Worm (Caenorhabditis elegans): ENCODE data around the gene nhr-175.

Gene nhr-175

DNA sequence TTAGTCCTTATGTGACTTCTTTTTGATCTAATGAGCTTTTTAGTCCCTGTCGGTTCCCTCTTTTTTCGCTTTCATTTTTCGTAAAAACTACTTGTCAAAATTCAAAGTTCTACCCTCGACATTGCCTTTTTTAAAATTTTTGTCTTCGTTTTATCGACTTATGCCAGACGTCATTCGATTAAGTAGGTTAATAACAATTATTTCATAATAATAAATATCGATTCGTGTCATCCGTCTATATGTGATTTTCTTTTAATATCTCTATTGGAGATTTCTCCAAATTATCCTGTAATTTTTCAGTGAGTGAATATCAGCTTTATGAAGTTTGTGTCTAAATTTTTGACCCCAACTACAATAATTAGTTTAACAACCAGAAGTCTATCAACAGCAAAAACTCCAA lies 43.7 kb upstream of the nhr-175 start, which contains the start of gene hpo-31:
hpo-31 (plus strand) TSS at position 301 of the 400 bp plus-strand sequence.
- TF ChIP-seq ztf-4 (tag; optimal IDR thresholded peaks at IDR 0.05) (no peak), unc-62 (GFP tag; optimal IDR thresholded peaks at IDR 0.05) (no peak), alr-1 (tag; optimal IDR thresholded peaks at IDR 0.05) (no peak), sma-3 (GFP tag; optimal IDR thresholded peaks at IDR 0.05) (no peak), elt-3 (tag; optimal IDR thresholded peaks at IDR 0.05) (no peak), sma-9 (GFP tag; optimal IDR thresholded peaks at IDR 0.05) (no peak), sma-9 (tag; optimal IDR thresholded peaks at IDR 0.05) (no peak), skn-1 (tag; optimal IDR thresholded peaks at IDR 0.05) (no peak), ama-1 (optimal IDR thresholded peaks at IDR 0.05) (no peak), ceh-16 (tag; optimal IDR thresholded peaks at IDR 0.05) (no peak), blmp-1 (tag; optimal IDR thresholded peaks at IDR 0.05; ENCODE audit: insufficient read depth) (no peak), peb-1 (tag; optimal IDR thresholded peaks at IDR 0.05) (no peak), nhr-25 (tag; optimal IDR thresholded peaks at IDR 0.05) (no peak), C34F6.9 (tag; optimal IDR thresholded peaks at IDR 0.05) (no peak), lsy-2 (tag; optimal IDR thresholded peaks at IDR 0.05) (no peak), fos-1 (tag; optimal IDR thresholded peaks at IDR 0.05) (no peak), ceh-82 (tag; optimal IDR thresholded peaks at IDR 0.05) (no peak), nhr-23 (tag; optimal IDR thresholded peaks at IDR 0.05) (no peak), ztf-1 (GFP tag; conservative IDR thresholded peaks at IDR 0.05) (no peak), aly-2 (tag; optimal IDR thresholded peaks at IDR 0.05) (no peak), nhr-6 (tag; optimal IDR thresholded peaks at IDR 0.05) (no peak)

- TF ChIP-seq mab-5 (tag; optimal IDR thresholded peaks at IDR 0.05) (no peak), nhr-237 (tag; optimal IDR thresholded peaks at IDR 0.05) (no peak), nhr-11 (tag; optimal IDR thresholded peaks at IDR 0.05) (no peak), mdl-1 (tag; optimal IDR thresholded peaks at IDR 0.05) (no peak), nhr-129 (tag; optimal IDR thresholded peaks at IDR 0.05) (no peak), ceh-16 (tag; optimal IDR thresholded peaks at IDR 0.05) (no peak), dmd-4 (tag; optimal IDR thresholded peaks at IDR 0.05) (no peak), unc-62 (GFP tag; optimal IDR thresholded peaks at IDR 0.05) (no peak), fos-1 (tag; optimal IDR thresholded peaks at IDR 0.05) (no peak), zag-1 (tag; optimal IDR thresholded peaks at IDR 0.05) (no peak), sma-9 (GFP tag; optimal IDR thresholded peaks at IDR 0.05) (no peak), sma-9 (tag; optimal IDR thresholded peaks at IDR 0.05) (no peak), nhr-10 (tag; optimal IDR thresholded peaks at IDR 0.05) (no peak), aly-2 (tag; optimal IDR thresholded peaks at IDR 0.05) (no peak)
Observed at ce11 chrV:13827920-13828319, 38.6 kb upstream of the nhr-175 start, which contains the start of gene nrf-5. Gene nrf-5 (plus strand): TSS chrV:13828267.

DNA sequence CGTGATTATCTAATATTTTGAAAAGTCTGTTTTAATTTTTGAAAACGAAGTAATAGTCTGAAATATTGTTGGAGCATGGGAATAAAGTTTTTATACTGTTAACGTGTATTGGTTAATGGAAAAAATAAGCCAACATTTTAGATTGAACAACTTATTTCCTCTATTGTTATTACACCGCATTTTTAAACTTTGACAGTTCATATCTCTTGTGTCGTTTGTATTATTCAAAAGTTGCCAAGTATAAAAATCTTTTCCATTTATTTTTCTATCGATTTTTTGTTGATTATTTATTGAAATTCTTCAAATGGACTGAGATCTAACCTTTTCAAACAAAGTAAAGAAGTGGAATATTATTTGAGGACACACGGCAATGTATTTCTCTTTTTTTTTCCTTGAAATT lies 35.7 kb upstream of the nhr-175 start, which contains the start of gene str-165:
str-165 (plus strand) TSS at position 301 of the 400 bp plus-strand sequence.
- TF ChIP-seq dmd-4 (tag; optimal IDR thresholded peaks at IDR 0.05) (no peak), zag-1 (tag; optimal IDR thresholded peaks at IDR 0.05) (no peak), nhr-6 (tag; optimal IDR thresholded peaks at IDR 0.05) (no peak), elt-3 (tag; optimal IDR thresholded peaks at IDR 0.05) (no peak), Y55F3AM.14 (GFP tag; optimal IDR thresholded peaks at IDR 0.05) (no peak), nhr-23 (tag; optimal IDR thresholded peaks at IDR 0.05) (no peak), R02D3.7 (tag; optimal IDR thresholded peaks at IDR 0.05) (no peak), F13H6.1 (tag; optimal IDR thresholded peaks at IDR 0.05) (no peak), ceh-82 (tag; optimal IDR thresholded peaks at IDR 0.05) (no peak), nhr-129 (tag; optimal IDR thresholded peaks at IDR 0.05) (no peak), C34F6.9 (tag; optimal IDR thresholded peaks at IDR 0.05) (no peak), alr-1 (tag; optimal IDR thresholded peaks at IDR 0.05) (no peak), snpc-4 (tag; optimal IDR thresholded peaks at IDR 0.05) (no peak), skn-1 (tag; optimal IDR thresholded peaks at IDR 0.05) (no peak), mab-5 (tag; optimal IDR thresholded peaks at IDR 0.05) (no peak), unc-62 (GFP tag; optimal IDR thresholded peaks at IDR 0.05) (no peak), ztf-1 (GFP tag; conservative IDR thresholded peaks at IDR 0.05) (no peak), ama-1 (optimal IDR thresholded peaks at IDR 0.05) (no peak)

DNA sequence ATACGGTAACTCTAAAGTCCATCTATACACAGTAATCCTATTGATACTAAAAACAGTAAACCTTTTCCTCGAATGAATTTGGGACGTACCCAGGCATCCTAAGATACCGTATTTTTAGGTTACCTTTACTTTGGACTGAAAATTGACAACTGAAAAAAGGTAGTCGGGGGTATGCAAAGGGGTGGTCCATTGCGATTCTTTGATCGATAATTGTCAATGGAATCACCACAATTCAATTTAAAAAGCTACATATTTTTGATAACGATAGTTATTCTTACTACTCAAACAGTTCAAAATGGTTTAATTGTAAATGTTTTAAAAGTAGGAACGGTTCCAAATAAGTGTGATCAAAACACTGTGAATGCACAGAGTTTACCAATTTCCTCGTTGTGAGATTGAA lies 32.5 kb upstream of the nhr-175 start, which contains the start of gene srx-129:
srx-129 (plus strand) TSS at position 301 of the 400 bp plus-strand sequence.
- TF ChIP-seq unc-55 (GFP tag; optimal IDR thresholded peaks at IDR 0.05) (no peak), ZK546.5 (tag; optimal IDR thresholded peaks at IDR 0.05) (no peak), nhr-237 (tag; optimal IDR thresholded peaks at IDR 0.05) (no peak), nhr-6 (tag; optimal IDR thresholded peaks at IDR 0.05) (no peak), lin-11 (tag; optimal IDR thresholded peaks at IDR 0.05) (no peak), elt-3 (tag; optimal IDR thresholded peaks at IDR 0.05) (no peak), R02D3.7 (tag; optimal IDR thresholded peaks at IDR 0.05) (no peak), lin-39 (tag; optimal IDR thresholded peaks at IDR 0.05) (no peak), dmd-4 (tag; optimal IDR thresholded peaks at IDR 0.05) (no peak), C34F6.9 (tag; optimal IDR thresholded peaks at IDR 0.05) (no peak), sma-9 (GFP tag; optimal IDR thresholded peaks at IDR 0.05) (no peak), sma-9 (tag; optimal IDR thresholded peaks at IDR 0.05) (no peak), snpc-4 (tag; optimal IDR thresholded peaks at IDR 0.05) (no peak)
